Worm (Caenorhabditis elegans) whole organism, late embryonic: ENCODE measurements around the gene T25B9.11.

ENCODE experiments used
- ama-1 ChIP-seq: fragments of 150-350 bp; optimal IDR thresholded peaks from 2 replicates; lab custom pipeline; 2014
- ceh-19 ChIP-seq: fragments of 200-800 bp; sonication (Bioruptor generic); optimal IDR thresholded peaks from 2 replicates; lab custom pipeline; 2018; ENCODE audit warnings: mild to moderate bottlenecking, missing genetic modification characterization, missing compliant biosample characterization
- ceh-45 ChIP-seq: fragments of 200-800 bp; sonication (Bioruptor generic); IDR thresholded peaks from 2 replicates; pipeline ENCODE4 v1.3.6; 2022; ENCODE audit warnings: missing genetic modification reagents, missing genetic modification characterization, missing compliant biosample characterization
- nfya-1 ChIP-seq: sonication (generic microtip); optimal IDR thresholded peaks from 2 replicates; lab custom pipeline; 2017; ENCODE audit warnings: missing genetic modification characterization, mild to moderate bottlenecking, missing compliant biosample characterization, antibody characterized with exemption, moderate library complexity
- npax-4 ChIP-seq: sonication (generic microtip); optimal IDR thresholded peaks from 2 replicates; lab custom pipeline; 2016; ENCODE audit warnings: missing genetic modification characterization, missing compliant biosample characterization
- pha-4 ChIP-seq: fragments of 150-350 bp; optimal IDR thresholded peaks from 2 replicates; lab custom pipeline; 2018; ENCODE audit warnings: missing biosample characterization, missing genetic modification reagents, missing genetic modification characterization
- syd-9 ChIP-seq: sonication (generic microtip); optimal IDR thresholded peaks from 2 replicates; lab custom pipeline; 2016; ENCODE audit warnings: mild to moderate bottlenecking, missing genetic modification characterization, moderate library complexity, missing compliant biosample characterization

ce11 chrIV:10778582-10778981, 14.3 kb downstream of the T25B9.11 start:
- TF ChIP-seq ama-1 (lab: Kevin White, UChicago) (no peak), ceh-45 (GFP tag; lab: Robert Waterston, UW) (no peak), nfya-1 (tag; lab: Kevin White, UChicago) (no peak), syd-9 (tag; lab: Kevin White, UChicago) (no peak), npax-4 (tag; lab: Kevin White, UChicago) (no peak), pha-4 (tag; lab: Kevin White, UChicago) (no peak), ceh-19 (GFP tag; lab: Kevin White, UChicago) (no peak)
